Fruit fly (Drosophila melanogaster) whole organism, embryonic: ENCODE data around the gene CG31075.

ENCODE experiments used
- Bgb ChIP-seq: fragments of 200-800 bp; sonication (Bioruptor generic); IDR thresholded peaks from 2 replicates; pipeline ENCODE4 v1.3.6; 2022; ENCODE audit warnings: missing biosample characterization, missing genetic modification characterization; ENCODE audit not compliant: partially characterized antibody
- CG10267 ChIP-seq: fragments of 200-800 bp; sonication (Bioruptor generic); optimal IDR thresholded peaks from 2 replicates; lab custom pipeline; 2018; ENCODE audit warnings: missing biosample characterization, mild to moderate bottlenecking, missing genetic modification characterization, moderate library complexity
- CG11456 ChIP-seq: fragments of 200-800 bp; sonication (Bioruptor generic); IDR thresholded peaks from 3 replicates; pipeline ENCODE4 v1.3.6; 2022; ENCODE audit warnings: missing biosample characterization, missing genetic modification characterization
- CG1233 ChIP-seq: fragments of 200-800 bp; sonication (Bioruptor generic); optimal IDR thresholded peaks from 4 replicates; lab custom pipeline; 2018; ENCODE audit warnings: missing biosample characterization, mild to moderate bottlenecking, missing genetic modification characterization
- CG15601 ChIP-seq: fragments of 200-800 bp; sonication (Bioruptor generic); optimal IDR thresholded peaks from 3 replicates; lab custom pipeline; 2019; ENCODE audit warnings: missing biosample characterization, mild to moderate bottlenecking, missing genetic modification characterization, moderate library complexity
- CG18011 ChIP-seq: fragments of 200-800 bp; sonication (Bioruptor generic); optimal IDR thresholded peaks from 2 replicates; lab custom pipeline; 2017; ENCODE audit warnings: missing biosample characterization, missing genetic modification characterization, mild to moderate bottlenecking, moderate library complexity, missing genotype
- CG2129 ChIP-seq: fragments of 200-800 bp; sonication (Bioruptor generic); IDR thresholded peaks from 2 replicates; pipeline ENCODE4 v1.3.6; 2022; ENCODE audit warnings: missing biosample characterization, missing genetic modification characterization; ENCODE audit not compliant: partially characterized antibody
- CG2199 ChIP-seq: fragments of 200-800 bp; sonication (Bioruptor generic); IDR thresholded peaks from 3 replicates; pipeline ENCODE4 v1.3.6; 2022; ENCODE audit warnings: missing biosample characterization, missing genetic modification characterization
- CG30020 ChIP-seq: fragments of 200-800 bp; optimal IDR thresholded peaks from 2 replicates; lab custom pipeline; 2019; ENCODE audit warnings: missing biosample characterization, mild to moderate bottlenecking, missing genetic modification characterization, moderate library complexity
- CG34376 ChIP-seq: fragments of 200-800 bp; sonication (Bioruptor generic); optimal IDR thresholded peaks from 2 replicates; lab custom pipeline; 2018; ENCODE audit warnings: missing biosample characterization, mild to moderate bottlenecking, missing genetic modification characterization
- CG43689 ChIP-seq: fragments of 200-800 bp; sonication (Bioruptor generic); IDR thresholded peaks from 2 replicates; pipeline ENCODE4 v1.3.6; 2022; ENCODE audit warnings: missing biosample characterization, missing genetic modification characterization
- CG4854 ChIP-seq: fragments of 200-800 bp; sonication (Bioruptor generic); optimal IDR thresholded peaks from 2 replicates; lab custom pipeline; 2016; ENCODE audit warnings: missing biosample characterization, missing genetic modification characterization, inconsistent platforms
- CG5953 ChIP-seq: fragments of 200-800 bp; sonication (Bioruptor generic); IDR thresholded peaks from 2 replicates; pipeline ENCODE4 v1.3.6; 2022; ENCODE audit warnings: missing biosample characterization, missing genetic modification characterization
- CG6254 ChIP-seq: fragments of 200-800 bp; sonication (Bioruptor generic); optimal IDR thresholded peaks from 3 replicates; lab custom pipeline; 2017; ENCODE audit warnings: mild to moderate bottlenecking, missing biosample characterization, missing genetic modification reagents, missing genetic modification characterization
- CG7372 ChIP-seq: fragments of 200-800 bp; sonication (Bioruptor generic); IDR thresholded peaks from 2 replicates; pipeline ENCODE4 v1.3.6; 2022; ENCODE audit warnings: missing biosample characterization, missing genetic modification characterization
- CG7786 ChIP-seq: fragments of 200-800 bp; sonication (Bioruptor generic); optimal IDR thresholded peaks from 2 replicates; lab custom pipeline; 2016; ENCODE audit warnings: missing biosample characterization, missing genetic modification characterization
- CG8388 ChIP-seq: fragments of 200-800 bp; sonication (Bioruptor generic); optimal IDR thresholded peaks from 2 replicates; lab custom pipeline; 2019; ENCODE audit warnings: missing biosample characterization, mild to moderate bottlenecking, missing genetic modification characterization, moderate library complexity
- CG9932 ChIP-seq: fragments of 200-800 bp; sonication (Bioruptor generic); IDR thresholded peaks from 2 replicates; pipeline ENCODE4 v1.3.6; 2022; ENCODE audit warnings: missing biosample characterization, missing genetic modification characterization
- CkIIα-i1 ChIP-seq: fragments of 200-800 bp; sonication (Bioruptor generic); IDR thresholded peaks from 2 replicates; pipeline ENCODE4 v1.3.6; 2022; ENCODE audit warnings: missing biosample characterization, missing genetic modification characterization
- Dip2 ChIP-seq: fragments of 200-800 bp; sonication (Bioruptor generic); IDR thresholded peaks from 2 replicates; pipeline ENCODE4 v1.3.6; 2022; ENCODE audit warnings: missing biosample characterization, missing genetic modification characterization
- GATAe ChIP-seq: fragments of 200-800 bp; sonication (Bioruptor generic); conservative IDR thresholded peaks from 2 replicates; pipeline ENCODE4 v1.3.6; 2022; ENCODE audit warnings: missing biosample characterization, missing genetic modification characterization
- HLH54F ChIP-seq: fragments of 200-800 bp; sonication (Bioruptor generic); optimal IDR thresholded peaks from 3 replicates; lab custom pipeline; 2016; ENCODE audit warnings: missing biosample characterization, missing genetic modification characterization
- HLHmδ ChIP-seq: fragments of 200-800 bp; sonication (Bioruptor generic); optimal IDR thresholded peaks from 2 replicates; lab custom pipeline; 2018; ENCODE audit warnings: missing biosample characterization, mild to moderate bottlenecking, missing genetic modification characterization, moderate library complexity
- Hr3 ChIP-seq: fragments of 200-800 bp; sonication (Bioruptor generic); optimal IDR thresholded peaks from 3 replicates; lab custom pipeline; 2016; ENCODE audit warnings: missing biosample characterization, missing genetic modification characterization
- Hr51 ChIP-seq, 2 experiments: fragments of 200-800 bp; sonication (Bioruptor generic); optimal IDR thresholded peaks; 2 replicates in 1 of 2; 3 replicates in 1 of 2; lab custom pipeline; 2016 to 2018; ENCODE audit warnings: missing biosample characterization in 2 of 2, missing genetic modification characterization in 2 of 2, mild to moderate bottlenecking in 1 of 2, moderate library complexity in 1 of 2
- Neu2 ChIP-seq: fragments of 200-800 bp; sonication (Bioruptor generic); optimal IDR thresholded peaks from 3 replicates; lab custom pipeline; 2016; ENCODE audit warnings: missing biosample characterization, missing genetic modification characterization, borderline replicate concordance
- Pdp1 ChIP-seq, 2 experiments: fragments of 200-800 bp; sonication (Bioruptor generic); optimal IDR thresholded peaks; 3 replicates each; lab custom pipeline; 2016; ENCODE audit warnings: missing biosample characterization in 2 of 2, missing genetic modification characterization in 2 of 2, mild to moderate bottlenecking in 1 of 2, moderate library complexity in 1 of 2
- Xbp1 ChIP-seq: fragments of 200-800 bp; sonication (Bioruptor generic); optimal IDR thresholded peaks from 3 replicates; lab custom pipeline; 2016; ENCODE audit warnings: missing biosample characterization, mild to moderate bottlenecking, missing genetic modification characterization
- Xrp1 ChIP-seq: fragments of 200-800 bp; sonication (Bioruptor generic); IDR thresholded peaks from 2 replicates; pipeline ENCODE4 v1.3.6; 2022; ENCODE audit warnings: missing biosample characterization, missing genetic modification characterization
- ara ChIP-seq: fragments of 200-800 bp; sonication (Bioruptor generic); IDR thresholded peaks from 2 replicates; pipeline ENCODE4 v1.3.6; 2022; ENCODE audit warnings: missing biosample characterization, missing genetic modification characterization
- ato ChIP-seq: fragments of 200-800 bp; sonication (Bioruptor generic); IDR thresholded peaks from 2 replicates; pipeline ENCODE4 v1.3.6; 2022; ENCODE audit warnings: missing biosample characterization, missing genetic modification characterization; ENCODE audit not compliant: partially characterized antibody
- corto ChIP-seq: fragments of 200-800 bp; sonication (Bioruptor generic); optimal IDR thresholded peaks from 2 replicates; lab custom pipeline; 2016; ENCODE audit warnings: missing biosample characterization, mild to moderate bottlenecking, missing genetic modification characterization, moderate library complexity
- crp ChIP-seq, 2 experiments: fragments of 200-800 bp; sonication (Bioruptor generic); optimal IDR thresholded peaks; 2 replicates in 1 of 2; 3 replicates in 1 of 2; lab custom pipeline; 2017; ENCODE audit warnings: missing biosample characterization in 2 of 2, missing genetic modification characterization in 2 of 2, mild to moderate bottlenecking in 1 of 2, moderate library complexity in 1 of 2
- dm ChIP-seq: fragments of 200-800 bp; sonication (Bioruptor generic); optimal IDR thresholded peaks from 3 replicates; lab custom pipeline; 2016; ENCODE audit warnings: missing biosample characterization, missing genetic modification characterization
- dysf ChIP-seq: fragments of 200-800 bp; sonication (Bioruptor generic); IDR thresholded peaks from 3 replicates; pipeline ENCODE4 v1.3.6; 2022; ENCODE audit warnings: missing biosample characterization, missing genetic modification characterization
- gce ChIP-seq: fragments of 200-800 bp; sonication (Bioruptor generic); IDR thresholded peaks from 3 replicates; pipeline ENCODE4 v1.3.6; 2022; ENCODE audit warnings: missing biosample characterization, missing genetic modification characterization
- knrl ChIP-seq: fragments of 200-800 bp; sonication (Bioruptor generic); IDR thresholded peaks from 3 replicates; pipeline ENCODE4 v1.3.6; 2022; ENCODE audit warnings: missing biosample characterization, missing genetic modification characterization; ENCODE audit not compliant: partially characterized antibody
- lola ChIP-seq, 3 experiments: fragments of >200 bp in 2 of 3; fragments of 200-800 bp in 1 of 3; sonication (Bioruptor generic) in 1 of 3; optimal IDR thresholded peaks; 2 replicates each; lab custom pipeline; 2017 to 2019; ENCODE audit warnings: missing biosample characterization in 3 of 3, missing genetic modification characterization in 3 of 3, mild to moderate bottlenecking in 1 of 3, moderate library complexity in 1 of 3
- nerfin-1 ChIP-seq: fragments of 200-800 bp; sonication (Bioruptor generic); optimal IDR thresholded peaks from 3 replicates; lab custom pipeline; 2019; ENCODE audit warnings: missing biosample characterization, mild to moderate bottlenecking, missing genetic modification characterization, moderate library complexity
- otp ChIP-seq: fragments of 200-800 bp; sonication (Bioruptor generic); IDR thresholded peaks from 3 replicates; pipeline ENCODE4, ENCODE4 v1.3.6; 2022; ENCODE audit warnings: missing biosample characterization, missing genetic modification characterization
- p53 ChIP-seq: fragments of 200-800 bp; sonication (Bioruptor generic); optimal IDR thresholded peaks from 2 replicates; lab custom pipeline; 2016; ENCODE audit warnings: missing biosample characterization, missing genetic modification characterization
- pan ChIP-seq, 4 experiments: fragments of >200 bp in 3 of 4; fragments of 200-800 bp in 1 of 4; sonication (Bioruptor generic) in 1 of 4; optimal IDR thresholded peaks in 3 of 4; IDR thresholded peaks in 1 of 4; 2 replicates each; pipeline versions ENCODE4 v1.3.6 to Lab custom; 2017 to 2022; ENCODE audit warnings: missing biosample characterization in 2 of 4, missing genetic modification characterization in 2 of 4, mixed read lengths in 1 of 4
- pfk ChIP-seq: fragments of 200-800 bp; sonication (Bioruptor generic); optimal IDR thresholded peaks from 2 replicates; lab custom pipeline; 2018; ENCODE audit warnings: missing biosample characterization, mild to moderate bottlenecking, missing genetic modification characterization, moderate library complexity
- sd ChIP-seq: fragments of 200-800 bp; sonication (Bioruptor generic); optimal IDR thresholded peaks from 3 replicates; lab custom pipeline; 2018; ENCODE audit warnings: missing biosample characterization, mild to moderate bottlenecking, missing genetic modification characterization, moderate library complexity
- slou ChIP-seq: fragments of 200-800 bp; sonication (Bioruptor generic); optimal IDR thresholded peaks from 3 replicates; lab custom pipeline; 2016; ENCODE audit warnings: missing biosample characterization, missing genetic modification characterization
- ttk ChIP-seq: fragments of 200-800 bp; sonication (Bioruptor generic); IDR thresholded peaks from 2 replicates; pipeline ENCODE4 v2.1.2; 2022; ENCODE audit warnings: missing biosample characterization, missing genetic modification characterization
- tup ChIP-seq: fragments of 200-800 bp; sonication (Bioruptor generic); optimal IDR thresholded peaks from 2 replicates; lab custom pipeline; 2016; ENCODE audit warnings: missing biosample characterization, mild to moderate bottlenecking, missing genetic modification characterization, moderate library complexity
- usp ChIP-seq: fragments of >200 bp; optimal IDR thresholded peaks from 2 replicates; lab custom pipeline; 2017; ENCODE audit warnings: missing biosample characterization, missing genetic modification characterization
- vvl ChIP-seq: fragments of 200-800 bp; sonication (Bioruptor generic); IDR thresholded peaks from 2 replicates; pipeline ENCODE4 v1.3.6; 2022; ENCODE audit warnings: missing biosample characterization, missing genetic modification characterization
- yki ChIP-seq: fragments of >200 bp; optimal IDR thresholded peaks from 3 replicates; lab custom pipeline; 2018

Gene CG31075

DNA sequence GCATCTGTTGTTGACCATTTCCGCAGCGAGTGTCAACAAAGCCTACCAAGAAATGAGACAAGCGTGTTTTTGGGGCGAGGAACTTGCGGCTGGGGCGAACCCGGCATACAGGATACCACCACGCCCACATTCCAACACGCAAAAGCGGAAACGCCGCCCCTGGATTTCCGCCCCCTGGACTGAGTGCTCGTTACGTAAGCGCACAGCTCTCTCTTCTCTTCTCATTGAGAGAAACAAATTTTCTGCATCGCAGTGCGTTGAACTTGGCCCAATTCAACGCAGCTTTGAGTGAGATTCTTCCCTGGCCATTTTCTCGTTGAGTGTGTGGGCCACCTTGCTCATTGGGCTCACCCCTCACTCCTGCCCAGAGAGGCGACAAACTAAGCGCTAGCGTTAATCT is 27.8 kb downstream of the CG31075 start (continued):
- TF ChIP-seq CG10267 (no peak), CG7786 (GFP tag; lab: Kevin White, UChicago) (no peak), corto (no peak), CG18011 (no peak), Neu2 (GFP tag; lab: Kevin White, UChicago) (no peak), dm (GFP tag; lab: Kevin White, UChicago) (no peak), CG1233 (no peak), ato (no peak), crp (GFP tag; optimal IDR thresholded peaks at IDR 0.05; lab: Kevin White, UChicago) (no peak), CG8388 (GFP tag; lab: Kevin White, UChicago) (no peak), pfk (GFP tag; lab: Kevin White, UChicago) (no peak), CG15601 (tag; lab: Kevin White, UChicago) (no peak), Hr3 (GFP tag; lab: Kevin White, UChicago) (no peak), CG6254 (GFP tag; lab: Kevin White, UChicago) (no peak), Pdp1 (GFP tag; optimal IDR thresholded peaks at IDR 0.05; lab: Kevin White, UChicago) (peak in 1 of 2 experiments; percentile 91), otp (GFP tag; lab: Robert Waterston, UW) (0 out of 3 replicates have a peak, but pooled peaks have one; percentile 37), ttk (GFP tag; lab: Robert Waterston, UW) (no peak), CG9932 (GFP tag; lab: Robert Waterston, UW) (peak; percentile 35; the same call in 1 of the 2 replicates), CG2129 (GFP tag; lab: Robert Waterston, UW) (no peak), knrl (GFP tag; lab: Robert Waterston, UW) (0 out of 3 replicates have a peak, but pooled peaks have one; percentile 13), dysf (GFP tag; lab: Robert Waterston, UW) (no peak), CG34376 (peak; percentile 0), p53 (GFP tag; lab: Kevin White, UChicago) (no peak), CG43689 (GFP tag; lab: Robert Waterston, UW) (no peak), Bgb (GFP tag; lab: Robert Waterston, UW) (peak; percentile 37; the same call in 1 of the 2 replicates), Xbp1 (GFP tag; lab: Kevin White, UChicago) (no peak), Xrp1 (no peak), tup (GFP tag; lab: Kevin White, UChicago) (no peak), vvl (GFP tag; lab: Robert Waterston, UW) (no peak), Dip2 (GFP tag; lab: Robert Waterston, UW) (no peak), GATAe (GFP tag; lab: Robert Waterston, UW) (no peak), gce (peak; percentile 72; the same call in 1 of the 3 replicates), CG30020 (tag; lab: Kevin White, UChicago) (no peak), pan (optimal IDR thresholded peaks at IDR 0.05; lab: Kevin White, UChicago) (no peak), pan (GFP tag; optimal IDR thresholded peaks at IDR 0.05 in 1 of 2, IDR thresholded peaks at IDR 0.05 in 1 of 2) (peak in 1 of 2 experiments; percentile 10), lola (GFP tag; optimal IDR thresholded peaks at IDR 0.05; lab: Kevin White, UChicago) (no peak), HLH54F (GFP tag; lab: Kevin White, UChicago) (no peak), ara (GFP tag; lab: Robert Waterston, UW) (no peak), nerfin-1 (tag; lab: Kevin White, UChicago) (peak; percentile 47), CG5953 (GFP tag; lab: Robert Waterston, UW) (0 out of 2 replicates have a peak, but pooled peaks have one; percentile 49), sd (tag; lab: Kevin White, UChicago) (peak; percentile 78), slou (GFP tag; lab: Kevin White, UChicago) (no peak), CG4854 (GFP tag; lab: Kevin White, UChicago) (no peak), CG11456 (GFP tag; lab: Robert Waterston, UW) (no peak), CkIIα-i1 (GFP tag; lab: Robert Waterston, UW) (no peak), Hr51 (GFP tag; optimal IDR thresholded peaks at IDR 0.05; lab: Kevin White, UChicago) (no peak), CG7372 (no peak), usp (GFP tag; lab: Kevin White, UChicago) (no peak), yki (lab: Kevin White, UChicago) (no peak), CG2199 (GFP tag; lab: Robert Waterston, UW) (no peak), HLHmδ (no peak)
